Worm (Caenorhabditis elegans): ENCODE measurements around the gene F11G11.4.

ce11 chrII:4866045-4866444, 5.7 kb downstream of the F11G11.4 start:
- TF ChIP-seq lsl-1 (GFP tag; optimal IDR thresholded peaks at IDR 0.05) (no peak), ceh-40 (GFP tag; IDR thresholded peaks at IDR 0.05) (no peak), athp-1 (tag; optimal IDR thresholded peaks at IDR 0.05) (no peak), F33H1.4 (GFP tag; IDR thresholded peaks at IDR 0.05) (no peak), madf-3 (GFP tag; IDR thresholded peaks at IDR 0.05) (no peak), unc-62 (GFP tag; optimal IDR thresholded peaks at IDR 0.05) (no peak)
